Worm (Caenorhabditis elegans) whole organism, L2 larva: ENCODE measurements around the gene irld-1.

ENCODE experiments used
- R02D3.7 ChIP-seq: fragments of 150-350 bp; optimal IDR thresholded peaks from 2 replicates; lab custom pipeline; 2014; ENCODE audit warnings: missing biosample characterization, missing genetic modification characterization
- alr-1 ChIP-seq: fragments of 150-350 bp; optimal IDR thresholded peaks from 2 replicates; lab custom pipeline; 2014; ENCODE audit warnings: missing biosample characterization, missing genetic modification characterization
- aly-2 ChIP-seq: fragments of 150-350 bp; optimal IDR thresholded peaks from 2 replicates; lab custom pipeline; 2014; ENCODE audit warnings: missing biosample characterization, missing genetic modification characterization
- ama-1 ChIP-seq: fragments of 150-350 bp; optimal IDR thresholded peaks from 2 replicates; lab custom pipeline; 2018; ENCODE audit warnings: inconsistent platforms
- gmeb-1 ChIP-seq: fragments of 150-350 bp; optimal IDR thresholded peaks from 2 replicates; lab custom pipeline; 2014; ENCODE audit warnings: missing biosample characterization, missing genetic modification characterization
- nhr-12 ChIP-seq: fragments of 150-350 bp; optimal IDR thresholded peaks from 2 replicates; lab custom pipeline; 2014; ENCODE audit warnings: missing biosample characterization, missing genetic modification characterization
- nhr-25 ChIP-seq: fragments of 150-350 bp; sonication (generic microtip); optimal IDR thresholded peaks from 3 replicates; lab custom pipeline; 2014; ENCODE audit warnings: missing biosample characterization, missing genetic modification characterization
- sma-3 ChIP-seq: sonication (generic microtip); optimal IDR thresholded peaks from 2 replicates; lab custom pipeline; 2016; ENCODE audit warnings: missing genetic modification reagents, missing genetic modification characterization, missing compliant biosample characterization
- snpc-4 ChIP-seq: fragments of 150-350 bp; optimal IDR thresholded peaks from 2 replicates; lab custom pipeline; 2014; ENCODE audit warnings: missing biosample characterization, missing genetic modification characterization

- TF ChIP-seq ama-1 (no peak), aly-2 (tag; lab: Kevin White, UChicago) (no peak), R02D3.7 (tag; lab: Kevin White, UChicago) (no peak), sma-3 (GFP tag; lab: Kevin White, UChicago) (no peak), gmeb-1 (no peak), nhr-25 (tag; lab: Kevin White, UChicago) (no peak), alr-1 (tag; lab: Kevin White, UChicago) (no peak), snpc-4 (tag; lab: Kevin White, UChicago) (no peak), nhr-12 (no peak)
Observed at ce11 chrV:4366440-4366839, 29.9 kb downstream of the irld-1 start, which contains the start of gene F32D1.11.
